Fruit fly (Drosophila melanogaster) whole organism, adult: Measurements from ENCODE around the gene Vlet.

Experiments used
- CG11617 ChIP-seq: fragments of 200-800 bp; sonication (Bioruptor generic); optimal IDR thresholded peaks from 2 replicates; lab custom pipeline; 2017; ENCODE audit warnings: mild to moderate bottlenecking, missing biosample characterization, missing genetic modification reagents, missing genetic modification characterization
- CG12768 ChIP-seq: fragments of 200-800 bp; sonication (Bioruptor generic); optimal IDR thresholded peaks from 2 replicates; lab custom pipeline; 2017; ENCODE audit warnings: missing biosample characterization, missing genetic modification characterization, mild to moderate bottlenecking, moderate library complexity, missing genetic modification reagents
- CG14711 ChIP-seq: fragments of 200-800 bp; sonication (Bioruptor generic); optimal IDR thresholded peaks from 2 replicates; lab custom pipeline; 2018; ENCODE audit warnings: missing biosample characterization, mild to moderate bottlenecking, missing genetic modification characterization, moderate library complexity
- CG1620 ChIP-seq: fragments of 200-800 bp; sonication (Bioruptor generic); optimal IDR thresholded peaks from 2 replicates; lab custom pipeline; 2016; ENCODE audit warnings: missing biosample characterization, missing genetic modification characterization
- CG33017 ChIP-seq: fragments of 200-800 bp; sonication (Bioruptor generic); optimal IDR thresholded peaks from 2 replicates; lab custom pipeline; 2018; ENCODE audit warnings: missing biosample characterization, mild to moderate bottlenecking, missing genetic modification characterization, moderate library complexity
- CG5204 ChIP-seq: fragments of 200-800 bp; sonication (Bioruptor generic); optimal IDR thresholded peaks from 2 replicates; lab custom pipeline; 2016; ENCODE audit warnings: missing biosample characterization, missing genetic modification characterization
- CG7045 ChIP-seq: fragments of 200-800 bp; sonication (Bioruptor generic); optimal IDR thresholded peaks from 2 replicates; lab custom pipeline; 2017; ENCODE audit warnings: missing biosample characterization, mild to moderate bottlenecking, missing genetic modification characterization
- CG7101 ChIP-seq: fragments of 200-800 bp; sonication (Bioruptor generic); optimal IDR thresholded peaks from 2 replicates; lab custom pipeline; 2018; ENCODE audit warnings: missing biosample characterization, mild to moderate bottlenecking, missing genetic modification characterization, moderate library complexity
- Clk ChIP-seq: fragments of 200-800 bp; sonication (Bioruptor generic); optimal IDR thresholded peaks from 2 replicates; lab custom pipeline; 2017; ENCODE audit warnings: missing biosample characterization, missing genetic modification characterization
- Crg-1 ChIP-seq: fragments of 200-800 bp; sonication (Bioruptor generic); optimal IDR thresholded peaks from 2 replicates; lab custom pipeline; 2016; ENCODE audit warnings: missing biosample characterization, missing genetic modification characterization
- Hr96 ChIP-seq: fragments of 200-800 bp; sonication (Bioruptor generic); optimal IDR thresholded peaks from 2 replicates; lab custom pipeline; 2016; ENCODE audit warnings: missing biosample characterization, missing genetic modification characterization
- Mnt ChIP-seq: fragments of 200-800 bp; sonication (Bioruptor generic); optimal IDR thresholded peaks from 2 replicates; lab custom pipeline; 2016; ENCODE audit warnings: missing biosample characterization, mild to moderate bottlenecking, missing genetic modification characterization
- bab1 ChIP-seq: fragments of 200-800 bp; sonication (Bioruptor generic); optimal IDR thresholded peaks from 3 replicates; lab custom pipeline; 2019; ENCODE audit warnings: missing biosample characterization, mild to moderate bottlenecking, missing genetic modification characterization, moderate library complexity
- cic ChIP-seq: fragments of 200-800 bp; sonication (Bioruptor generic); optimal IDR thresholded peaks from 2 replicates; lab custom pipeline; 2017; ENCODE audit warnings: missing biosample characterization, mild to moderate bottlenecking, missing genetic modification characterization, moderate library complexity
- cnc ChIP-seq, 2 experiments: fragments of >200 bp; optimal IDR thresholded peaks; 2 replicates each; lab custom pipeline; 2017
- kay ChIP-seq: fragments of 200-800 bp; sonication (Bioruptor generic); peaks from one replicate; lab custom pipeline; 2016; ENCODE audit warnings: missing biosample characterization, missing genetic modification characterization, borderline replicate concordance
- ovo ChIP-seq: fragments of 200-800 bp; sonication (Bioruptor generic); optimal IDR thresholded peaks from 2 replicates; lab custom pipeline; 2016; ENCODE audit warnings: missing biosample characterization, missing genetic modification characterization
- pad ChIP-seq: fragments of 200-800 bp; sonication (Bioruptor generic); optimal IDR thresholded peaks from 3 replicates; lab custom pipeline; 2017; ENCODE audit warnings: missing biosample characterization, missing genetic modification characterization, mild to moderate bottlenecking, moderate library complexity, missing genetic modification reagents
- tj ChIP-seq: fragments of 200-800 bp; sonication (Bioruptor generic); optimal IDR thresholded peaks from 3 replicates; lab custom pipeline; 2017; ENCODE audit warnings: missing biosample characterization, mild to moderate bottlenecking, missing genetic modification characterization, moderate library complexity
- toe ChIP-seq: fragments of 200-800 bp; sonication (Bioruptor generic); optimal IDR thresholded peaks from 2 replicates; lab custom pipeline; 2016; ENCODE audit warnings: missing biosample characterization, missing genetic modification characterization

The Vlet gene

DNA sequence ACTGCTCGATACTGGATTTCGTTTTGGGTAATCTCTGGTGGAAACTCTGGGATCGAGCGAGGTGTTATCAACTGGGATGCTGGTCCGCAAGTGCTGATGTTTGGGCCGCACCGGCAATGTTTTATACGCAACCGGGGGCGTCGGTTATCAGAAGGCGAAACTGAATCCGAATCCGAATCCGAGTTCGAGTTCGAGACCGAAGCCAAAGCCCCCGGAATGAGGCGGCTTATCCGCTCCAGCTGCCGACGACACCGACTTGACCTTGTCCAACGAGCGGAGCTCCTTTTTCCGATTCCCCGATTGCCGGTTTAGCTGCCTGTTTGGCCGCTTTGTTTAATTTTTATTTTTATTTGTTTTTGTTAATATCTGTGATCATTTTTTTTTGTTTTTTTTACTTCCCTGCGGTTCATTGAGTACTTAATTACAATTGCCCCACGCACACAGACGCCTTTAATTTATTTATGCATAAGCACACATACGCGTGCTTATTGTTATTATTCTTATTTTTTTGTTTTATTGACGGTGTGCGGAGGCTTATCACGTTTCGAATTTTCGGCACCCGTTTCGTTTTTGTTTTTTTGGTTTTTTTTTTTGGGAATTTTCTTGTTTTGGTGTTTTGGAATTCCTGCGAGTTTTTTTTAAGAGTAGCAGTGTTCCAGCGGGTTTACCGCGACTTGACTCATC is 26.7 kb upstream of the Vlet start, which contains the start of gene CG2444:
TSS of gene CG2444 (minus strand) at position 372 of the 684 bp plus-strand sequence.
- TF ChIP-seq tj (GFP tag; lab: Kevin White, UChicago), result no peak

DNA sequence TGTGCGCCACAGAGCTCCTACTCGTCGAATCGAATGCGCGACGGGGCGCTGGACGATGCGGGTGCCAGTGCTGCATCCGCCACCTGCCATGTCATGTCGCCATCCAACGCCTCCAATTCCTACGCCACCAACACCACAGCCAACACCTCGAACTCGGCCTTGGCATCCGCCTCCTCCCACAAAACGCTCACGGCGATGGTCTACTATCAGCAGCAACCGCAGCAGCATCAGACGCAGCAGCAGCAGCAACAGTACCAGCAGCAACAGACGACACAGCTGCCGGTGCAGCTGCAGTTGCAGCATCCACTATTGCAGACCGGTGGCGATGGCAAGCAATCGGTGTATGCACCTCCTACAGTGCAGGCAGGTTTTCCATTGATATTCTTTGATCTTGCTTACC is 22.4 kb upstream of the Vlet start:
- TF ChIP-seq Hr96 (GFP tag; lab: Kevin White, UChicago) (no peak), ovo (GFP tag; lab: Kevin White, UChicago) (no peak), CG5204 (no peak), CG12768 (GFP tag; lab: Kevin White, UChicago) (no peak), CG11617 (GFP tag; lab: Kevin White, UChicago) (no peak), cnc (optimal IDR thresholded peaks at IDR 0.05; lab: Kevin White, UChicago) (no peak), tj (GFP tag; lab: Kevin White, UChicago) (no peak), Clk (GFP tag; lab: Kevin White, UChicago) (no peak), CG7101 (tag; lab: Kevin White, UChicago) (no peak), CG1620 (no peak), Crg-1 (GFP tag; lab: Kevin White, UChicago) (no peak), toe (no peak), CG33017 (no peak), bab1 (GFP tag; lab: Kevin White, UChicago) (no peak), Mnt (no peak), pad (GFP tag; lab: Kevin White, UChicago) (no peak), CG14711 (tag; lab: Kevin White, UChicago) (no peak)

DNA sequence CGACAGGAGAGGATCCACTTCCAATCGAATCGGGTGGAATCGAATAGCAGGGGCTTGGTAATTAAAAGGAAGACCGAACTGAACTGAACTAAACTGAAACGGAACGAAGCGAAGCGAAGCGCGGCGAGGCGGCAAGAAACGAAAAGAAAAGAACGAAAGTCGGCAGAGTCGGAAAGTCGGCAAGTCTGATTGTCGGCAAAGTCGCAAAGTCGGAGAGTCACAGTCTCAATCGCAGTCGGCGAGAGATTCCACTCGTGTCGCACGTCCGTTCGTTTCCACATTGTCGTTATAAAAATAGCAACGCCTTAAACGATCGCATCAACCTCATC is 17.5 kb upstream of the Vlet start:
- no peak for TF ChIP-seq ovo (GFP tag; lab: Kevin White, UChicago)
- no peak for TF ChIP-seq CG12768 (GFP tag; lab: Kevin White, UChicago)
- no peak for TF ChIP-seq bab1 (GFP tag; lab: Kevin White, UChicago)
- TF ChIP-seq toe, result no peak
- TF ChIP-seq CG7101 (tag; lab: Kevin White, UChicago), result no peak
- no peak for TF ChIP-seq CG7045 (GFP tag; lab: Kevin White, UChicago)
- TF ChIP-seq CG33017, result no peak
- TF ChIP-seq cic, result no peak
- TF ChIP-seq Crg-1 (GFP tag; lab: Kevin White, UChicago), result no peak
- no peak for TF ChIP-seq kay (GFP tag; lab: Kevin White, UChicago)
- TF ChIP-seq tj (GFP tag; lab: Kevin White, UChicago), result no peak
- TF ChIP-seq Hr96 (GFP tag; lab: Kevin White, UChicago), result no peak
- no peak for TF ChIP-seq Clk (GFP tag; lab: Kevin White, UChicago)
- TF ChIP-seq CG5204, result no peak
- no peak for TF ChIP-seq CG1620
- no peak for TF ChIP-seq CG14711 (tag; lab: Kevin White, UChicago)
- no peak for TF ChIP-seq pad (GFP tag; lab: Kevin White, UChicago)
- TF ChIP-seq Mnt, result no peak
- no peak for TF ChIP-seq CG11617 (GFP tag; lab: Kevin White, UChicago)

DNA sequence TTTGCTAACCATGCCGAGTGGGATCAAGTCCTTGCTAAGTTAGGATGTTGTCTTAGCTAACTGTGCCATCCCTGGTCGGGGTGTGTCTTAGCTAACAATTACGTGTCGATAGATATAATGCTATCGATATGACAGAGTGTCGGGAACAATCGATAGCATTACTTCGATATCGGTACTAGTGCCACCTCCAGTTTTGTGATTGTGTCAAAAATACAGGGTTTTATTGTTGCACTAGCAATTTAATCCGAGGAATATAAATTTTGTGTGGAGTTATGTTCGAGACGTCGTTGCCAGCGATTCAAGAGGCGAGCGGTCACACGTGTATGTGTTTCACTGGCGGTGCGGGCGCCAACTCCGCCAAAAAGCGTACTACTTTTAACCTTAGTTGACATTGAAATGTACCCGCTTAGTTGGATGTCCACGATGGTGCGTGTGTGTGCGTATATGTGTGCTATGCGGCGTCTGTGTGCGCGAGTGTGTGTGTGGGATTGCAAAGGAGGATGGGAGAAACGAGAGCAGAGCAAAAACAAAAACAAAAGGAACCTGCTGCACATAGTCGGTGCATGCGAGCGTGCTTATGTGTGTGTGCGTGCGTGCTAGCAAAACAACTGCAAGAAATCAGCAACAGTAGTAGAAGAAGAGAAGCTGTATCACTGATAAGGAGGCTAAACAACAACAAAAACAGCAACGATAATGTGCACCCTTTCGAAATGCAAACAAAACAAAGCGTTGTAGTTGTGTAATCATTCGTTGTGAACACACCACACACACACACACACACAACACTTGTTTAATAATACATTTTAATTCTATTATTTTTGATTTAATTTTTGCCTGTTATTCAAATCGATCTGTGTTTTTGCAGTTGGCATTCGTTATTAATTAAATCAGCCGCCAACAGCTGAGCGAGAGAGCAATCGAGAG is 16.8 kb upstream of the Vlet start, which contains the start of gene PhKgamma:
TSS of gene PhKgamma (plus strand) at position 179 of the 924 bp plus-strand sequence.
- TF ChIP-seq pad (GFP tag; lab: Kevin White, UChicago) (peak; percentile 16), CG1620 (peak; percentile 32), ovo (GFP tag; lab: Kevin White, UChicago) (peak; percentile 35), cic (peak; percentile 65), Clk (GFP tag; lab: Kevin White, UChicago) (no peak), CG12768 (GFP tag; lab: Kevin White, UChicago) (peak; percentile 0), kay (GFP tag; lab: Kevin White, UChicago) (peak; percentile 83), Crg-1 (GFP tag; lab: Kevin White, UChicago) (no peak), CG7101 (tag; lab: Kevin White, UChicago) (peak; percentile 34), bab1 (GFP tag; lab: Kevin White, UChicago) (peak; percentile 66), CG7045 (GFP tag; lab: Kevin White, UChicago) (no peak), tj (GFP tag; lab: Kevin White, UChicago) (peak; percentile 71), CG5204 (no peak), cnc (optimal IDR thresholded peaks at IDR 0.05; lab: Kevin White, UChicago) (no peak), CG14711 (tag; lab: Kevin White, UChicago) (peak; percentile 2), toe (peak; percentile 41), CG33017 (no peak), Hr96 (GFP tag; lab: Kevin White, UChicago) (no peak), CG11617 (GFP tag; lab: Kevin White, UChicago) (peak; percentile 50), Mnt (peak; percentile 86)

DNA sequence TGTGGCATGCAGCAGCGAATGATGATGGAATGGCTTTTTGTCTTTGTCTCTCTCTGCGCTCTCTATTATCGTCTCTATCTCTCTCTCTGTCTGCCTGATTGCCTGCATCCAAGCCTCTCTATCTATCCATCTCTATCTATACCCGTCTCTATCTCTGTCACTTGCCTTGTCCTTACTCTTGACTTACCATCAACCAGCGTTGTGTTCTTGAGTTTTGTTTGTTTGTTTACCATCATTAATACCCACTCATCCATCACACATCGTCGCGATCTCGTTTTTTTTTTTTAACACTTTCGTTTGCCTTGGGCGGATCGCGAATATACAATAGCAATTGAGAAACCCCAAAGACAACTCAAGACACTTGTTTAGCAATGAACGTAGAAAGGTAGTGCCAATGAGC is 11.3 kb upstream of the Vlet start:
- TF ChIP-seq pad (GFP tag; lab: Kevin White, UChicago) (no peak), Hr96 (GFP tag; lab: Kevin White, UChicago) (no peak), Mnt (no peak), Crg-1 (GFP tag; lab: Kevin White, UChicago) (no peak), tj (GFP tag; lab: Kevin White, UChicago) (no peak), CG11617 (GFP tag; lab: Kevin White, UChicago) (no peak), cic (no peak), CG12768 (GFP tag; lab: Kevin White, UChicago) (no peak), CG5204 (no peak), CG7101 (tag; lab: Kevin White, UChicago) (no peak), cnc (optimal IDR thresholded peaks at IDR 0.05; lab: Kevin White, UChicago) (no peak)
